Fruit fly (Drosophila melanogaster): ENCODE data around the gene Alg14.

- TF ChIP-seq CG8478 (optimal IDR thresholded peaks at IDR 0.05), result no peak
- no peak for TF ChIP-seq EcR (GFP tag; optimal IDR thresholded peaks at IDR 0.05)
- TF ChIP-seq Dll (optimal IDR thresholded peaks at IDR 0.05), result no peak
- no peak for TF ChIP-seq psq (optimal IDR thresholded peaks at IDR 0.05)
Measured at dm6 chrX:15501706-15502267, 29.8 kb downstream of the Alg14 start.
